Worm (Caenorhabditis elegans): Measurements from ENCODE around the gene ZK1290.1.

Gene ZK1290.1

DNA sequence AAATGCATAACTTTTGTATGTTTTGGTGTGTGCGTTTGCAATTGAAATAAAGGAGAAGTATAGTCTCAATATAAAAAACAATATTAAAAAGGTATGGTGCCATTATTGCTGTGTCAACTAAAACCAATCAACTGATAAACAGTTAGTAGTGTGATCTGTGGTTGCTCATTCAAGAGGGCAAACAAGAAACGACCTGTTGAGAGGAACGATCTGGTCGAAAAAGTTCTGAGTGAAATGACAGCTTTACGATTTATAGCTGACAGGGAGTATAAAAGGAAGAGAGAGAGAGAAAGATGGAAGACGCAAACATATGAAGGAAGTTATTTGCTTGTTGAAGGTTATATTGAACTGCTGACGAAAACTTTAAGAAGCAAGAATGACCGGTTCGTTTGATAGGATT, 3.6 kb upstream of the ZK1290.1 start:
- peak; percentile 13 for TF ChIP-seq jun-1 (tag; optimal IDR thresholded peaks at IDR 0.05)
- no peak for TF ChIP-seq nhr-237 (tag; optimal IDR thresholded peaks at IDR 0.05)
- TF ChIP-seq snpc-4 (tag; optimal IDR thresholded peaks at IDR 0.05) = no peak
- peak; percentile 26 for TF ChIP-seq pqm-1 (tag; optimal IDR thresholded peaks at IDR 0.05)
- TF ChIP-seq nhr-25 (tag; optimal IDR thresholded peaks at IDR 0.05) = peak; percentile 51
- peak; percentile 10 for TF ChIP-seq unc-62 (GFP tag; optimal IDR thresholded peaks at IDR 0.05)
- no peak for TF ChIP-seq nhr-77 (tag; optimal IDR thresholded peaks at IDR 0.05)
- TF ChIP-seq pha-4 (tag; optimal IDR thresholded peaks at IDR 0.05) = peak; percentile 54
- no peak for TF ChIP-seq lin-15B (tag; optimal IDR thresholded peaks at IDR 0.05)
- TF ChIP-seq daf-12 (tag; optimal IDR thresholded peaks at IDR 0.05) = no peak
- TF ChIP-seq nhr-12 (tag; optimal IDR thresholded peaks at IDR 0.05) = no peak

DNA sequence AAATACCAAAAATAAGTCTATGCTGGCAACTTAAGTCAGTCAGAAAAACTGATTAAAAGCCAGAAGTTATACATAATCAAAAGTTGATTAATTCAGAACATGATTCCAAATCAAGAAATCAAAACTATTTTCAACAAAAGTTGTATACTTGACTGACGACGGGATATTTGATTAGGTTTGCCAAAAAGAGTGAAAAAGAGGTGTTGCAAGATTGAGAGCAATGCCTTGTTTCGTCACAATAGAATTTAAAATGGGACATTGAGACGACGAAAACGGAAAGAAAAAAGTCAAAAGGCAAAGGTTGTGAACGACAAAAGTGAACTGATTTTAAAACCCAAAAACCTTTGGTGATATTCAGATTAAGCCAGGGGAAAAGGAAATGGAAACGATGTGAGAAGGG, 2.7 kb upstream of the ZK1290.1 start:
- TF ChIP-seq fkh-10 (GFP tag; optimal IDR thresholded peaks at IDR 0.05) (peak; percentile 72), ceh-16 (tag; optimal IDR thresholded peaks at IDR 0.05) (no peak)

DNA sequence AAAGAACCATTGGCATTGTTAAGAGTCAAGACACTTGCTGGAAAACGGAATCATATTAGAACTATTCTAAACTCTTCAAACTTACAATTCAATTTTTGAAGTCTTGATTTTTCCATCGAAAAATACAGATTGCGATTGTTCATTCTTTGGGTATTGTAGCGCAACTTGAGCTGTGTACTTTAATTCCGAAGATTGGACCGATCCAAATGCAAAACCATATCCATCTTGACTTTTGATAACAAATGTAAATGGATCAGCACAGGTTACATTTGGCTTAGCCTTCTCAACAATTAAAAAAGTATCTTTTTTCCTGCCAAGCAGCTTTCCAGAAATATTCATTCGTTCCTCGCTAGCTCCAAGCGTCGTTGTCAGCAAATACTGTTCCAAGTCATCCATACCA, 720 bp upstream of the ZK1290.1 start:
- TF ChIP-seq ztf-11 (tag; optimal IDR thresholded peaks at IDR 0.05) (no peak), elt-1 (tag; optimal IDR thresholded peaks at IDR 0.05) (no peak), skn-1 (tag; optimal IDR thresholded peaks at IDR 0.05) (no peak), eor-1 (tag; optimal IDR thresholded peaks at IDR 0.05) (no peak), nhr-12 (tag; optimal IDR thresholded peaks at IDR 0.05) (no peak)

DNA sequence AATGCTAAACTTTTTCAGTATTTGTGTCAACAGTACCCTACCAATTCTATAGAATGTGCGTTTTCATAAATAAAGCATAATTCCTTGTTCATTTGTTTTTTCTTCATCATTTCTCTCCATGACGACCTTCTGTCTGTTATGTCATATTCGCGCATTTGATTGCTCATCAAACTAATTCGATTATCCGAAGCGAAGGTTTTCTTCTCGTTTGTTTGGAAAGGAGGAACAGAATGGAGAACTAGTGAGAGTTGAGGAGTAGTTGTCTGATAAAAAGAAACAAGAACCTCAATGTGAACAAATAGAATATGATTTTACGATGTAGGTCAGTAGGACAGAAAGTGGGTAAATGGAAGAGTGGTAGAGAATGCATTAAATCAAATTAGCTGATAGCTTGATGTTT, 1.1 kb downstream of the ZK1290.1 start:
- TF ChIP-seq ceh-82 (tag; optimal IDR thresholded peaks at IDR 0.05) = no peak
- no peak for TF ChIP-seq nhr-12 (tag; optimal IDR thresholded peaks at IDR 0.05)
- no peak for TF ChIP-seq snpc-4 (tag; optimal IDR thresholded peaks at IDR 0.05)
- TF ChIP-seq nhr-25 (tag; optimal IDR thresholded peaks at IDR 0.05) = no peak
- TF ChIP-seq ztf-4 (tag; optimal IDR thresholded peaks at IDR 0.05) = no peak
- no peak for TF ChIP-seq skn-1 (tag; optimal IDR thresholded peaks at IDR 0.05)
- TF ChIP-seq ceh-9 (tag; optimal IDR thresholded peaks at IDR 0.05) = no peak
- no peak for TF ChIP-seq mdl-1 (tag; optimal IDR thresholded peaks at IDR 0.05)
- no peak for TF ChIP-seq nhr-43 (tag; optimal IDR thresholded peaks at IDR 0.05; ENCODE audit: poor library complexity, severe bottlenecking)
- no peak for TF ChIP-seq nhr-76 (tag; optimal IDR thresholded peaks at IDR 0.05)
- TF ChIP-seq elt-1 (tag; optimal IDR thresholded peaks at IDR 0.05) = no peak
- no peak for TF ChIP-seq ceh-28 (tag; optimal IDR thresholded peaks at IDR 0.05)

DNA sequence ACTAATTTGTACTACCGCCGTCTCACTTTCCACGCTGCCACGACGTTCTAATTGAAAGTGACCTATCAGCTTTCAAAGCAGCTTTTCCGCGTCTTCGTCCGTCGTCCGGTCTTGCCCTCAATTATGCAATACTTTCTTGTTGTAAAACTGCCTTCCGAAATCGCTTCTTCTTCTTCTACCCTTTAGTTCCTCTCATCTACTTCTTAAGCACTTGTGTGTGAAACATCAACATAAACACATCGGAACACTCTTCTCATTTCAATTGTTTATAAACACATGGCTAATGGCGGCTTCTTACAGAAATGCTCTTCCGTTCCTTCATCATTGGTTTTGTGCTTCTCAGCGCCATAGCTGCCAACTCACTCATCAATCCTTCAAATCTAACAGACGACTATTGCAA, 8.7 kb downstream of the ZK1290.1 start, which contains the start of gene F35D2.3:
TSS of gene F35D2.3 (plus strand) at position 301 of the 400 bp plus-strand sequence.
- TF ChIP-seq nhr-76 (tag; optimal IDR thresholded peaks at IDR 0.05) = no peak
- no peak for TF ChIP-seq ceh-28 (tag; optimal IDR thresholded peaks at IDR 0.05)
- no peak for TF ChIP-seq aly-2 (tag; optimal IDR thresholded peaks at IDR 0.05)
- no peak for TF ChIP-seq nhr-23 (tag; optimal IDR thresholded peaks at IDR 0.05)
- TF ChIP-seq pha-4 (tag; optimal IDR thresholded peaks at IDR 0.05) = no peak
- TF ChIP-seq mml-1 (tag; optimal IDR thresholded peaks at IDR 0.05) = no peak
- TF ChIP-seq nhr-25 (tag; optimal IDR thresholded peaks at IDR 0.05) = no peak
- no peak for TF ChIP-seq ama-1 (optimal IDR thresholded peaks at IDR 0.05)

- TF ChIP-seq unc-39 (tag; optimal IDR thresholded peaks at IDR 0.05) (no peak), ZK546.5 (tag; optimal IDR thresholded peaks at IDR 0.05) (no peak), pqm-1 (tag; optimal IDR thresholded peaks at IDR 0.05) (no peak), ztf-11 (tag; optimal IDR thresholded peaks at IDR 0.05) (no peak), ceh-9 (tag; optimal IDR thresholded peaks at IDR 0.05) (no peak), tbx-2 (tag; optimal IDR thresholded peaks at IDR 0.05) (no peak), snpc-4 (tag; optimal IDR thresholded peaks at IDR 0.05) (no peak), zag-1 (tag; optimal IDR thresholded peaks at IDR 0.05) (no peak), nhr-28 (tag; optimal IDR thresholded peaks at IDR 0.05) (no peak), fos-1 (tag; optimal IDR thresholded peaks at IDR 0.05) (no peak), ceh-82 (tag; optimal IDR thresholded peaks at IDR 0.05) (no peak)
Observed at ce11 chrII:7570820-7571219, 9.3 kb downstream of the ZK1290.1 start.

Data from whole organism, L3 larva.